Worm (Caenorhabditis elegans): ENCODE measurements around the gene sra-1.

DNA sequence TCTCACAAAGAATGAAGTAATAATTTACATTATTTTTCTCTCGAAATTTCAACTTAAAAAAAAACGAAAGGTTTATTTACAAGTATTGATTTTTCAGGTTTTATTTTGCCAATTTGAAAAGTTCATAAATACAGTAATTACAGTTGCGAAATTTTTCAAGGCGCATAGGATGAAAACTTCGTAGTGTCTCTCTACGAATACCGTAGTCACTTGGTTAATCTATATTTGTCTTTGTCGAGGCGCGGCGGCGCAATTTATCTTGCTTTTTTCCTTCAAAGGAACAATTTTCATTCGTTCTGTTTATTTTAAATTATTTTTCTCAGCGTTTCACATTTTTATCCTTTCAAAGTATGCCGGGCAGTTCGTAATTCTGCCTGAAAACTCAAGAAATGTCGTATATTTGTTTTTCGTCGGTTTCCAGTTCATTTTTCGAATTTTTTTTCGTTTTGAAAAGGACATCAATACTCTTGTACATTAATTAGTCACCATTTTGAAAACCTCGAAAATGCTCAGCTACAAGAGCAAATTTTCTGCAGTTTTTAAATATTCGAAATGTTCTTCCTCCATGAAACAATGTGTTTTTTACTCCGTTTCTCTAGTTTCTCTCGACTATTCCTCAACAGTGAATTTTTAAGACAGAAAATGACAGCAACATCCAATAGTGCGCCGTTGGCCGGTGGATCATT lies 2.2 kb upstream of the sra-1 start, which contains the start of gene mex-6:
- TF ChIP-seq unc-39 (tag; optimal IDR thresholded peaks at IDR 0.05) (no peak), ham-2 (GFP tag; optimal IDR thresholded peaks at IDR 0.05) (no peak), nhr-76 (tag; optimal IDR thresholded peaks at IDR 0.05) (no peak), nhr-237 (tag; optimal IDR thresholded peaks at IDR 0.05) (no peak), unc-62 (GFP tag; optimal IDR thresholded peaks at IDR 0.05) (no peak), elt-3 (tag; optimal IDR thresholded peaks at IDR 0.05) (no peak), unc-120 (tag; optimal IDR thresholded peaks at IDR 0.05; ENCODE audit: poor library complexity, severe bottlenecking) (no peak), blmp-1 (tag; optimal IDR thresholded peaks at IDR 0.05) (no peak), nhr-12 (tag; optimal IDR thresholded peaks at IDR 0.05) (no peak), ces-1 (GFP tag; optimal IDR thresholded peaks at IDR 0.05) (no peak), ztf-11 (tag; optimal IDR thresholded peaks at IDR 0.05) (no peak), pha-4 (tag; optimal IDR thresholded peaks at IDR 0.05) (no peak)

All from whole organism, mixed stage, embryonic.